Fruit fly (Drosophila melanogaster) whole organism, prepupa: Measurements from ENCODE around the gene kni.

ENCODE experiments used
- Blimp-1 ChIP-seq: fragments of 200-800 bp; sonication (Bioruptor generic); optimal IDR thresholded peaks from 3 replicates; lab custom pipeline; 2017; ENCODE audit warnings: missing biosample characterization, missing genetic modification characterization, mild to moderate bottlenecking, moderate library complexity, missing genetic modification reagents
- CG10631 ChIP-seq: fragments of 200-800 bp; sonication (Bioruptor generic); optimal IDR thresholded peaks from 2 replicates; lab custom pipeline; 2016; ENCODE audit warnings: missing biosample characterization, missing genetic modification characterization
- CG11294 ChIP-seq: fragments of 200-800 bp; sonication (Bioruptor generic); IDR thresholded peaks from 2 replicates; pipeline ENCODE4 v1.3.6; 2022; ENCODE audit warnings: missing biosample characterization, missing genetic modification characterization
- CG11762 ChIP-seq: fragments of 200-800 bp; sonication (Bioruptor generic); optimal IDR thresholded peaks from 3 replicates; lab custom pipeline; 2016; ENCODE audit warnings: missing biosample characterization, missing genetic modification characterization; ENCODE audit not compliant: insufficient read depth
- CG11902 ChIP-seq: fragments of 200-800 bp; sonication (Bioruptor generic); optimal IDR thresholded peaks from 3 replicates; lab custom pipeline; 2016; ENCODE audit warnings: missing biosample characterization, missing genetic modification characterization
- CG15336 ChIP-seq: fragments of 200-800 bp; sonication (Bioruptor generic); IDR thresholded peaks from 2 replicates; pipeline ENCODE4 v1.3.6; 2022; ENCODE audit warnings: missing biosample characterization, missing genetic modification characterization
- CG1621 ChIP-seq: fragments of 200-800 bp; sonication (Bioruptor generic); optimal IDR thresholded peaks from 3 replicates; lab custom pipeline; 2018; ENCODE audit warnings: missing biosample characterization, mild to moderate bottlenecking, missing genetic modification characterization
- CG16779 ChIP-seq: fragments of 200-800 bp; sonication (Bioruptor generic); optimal IDR thresholded peaks from 3 replicates; lab custom pipeline; 2017; ENCODE audit warnings: missing biosample characterization, mild to moderate bottlenecking, missing genetic modification characterization
- CG32006 ChIP-seq: fragments of 200-800 bp; sonication (Bioruptor generic); optimal IDR thresholded peaks from 3 replicates; lab custom pipeline; 2017; ENCODE audit warnings: missing biosample characterization, mild to moderate bottlenecking, missing genetic modification characterization
- CG3919 ChIP-seq: fragments of 200-800 bp; sonication (Bioruptor generic); optimal IDR thresholded peaks from 3 replicates; lab custom pipeline; 2016; ENCODE audit warnings: missing biosample characterization, missing genetic modification characterization
- CG4318 ChIP-seq: fragments of 200-800 bp; sonication (Bioruptor generic); optimal IDR thresholded peaks from 3 replicates; lab custom pipeline; 2017; ENCODE audit warnings: missing biosample characterization, mild to moderate bottlenecking, missing genetic modification characterization
- CG6163 ChIP-seq: fragments of 200-800 bp; sonication (Bioruptor generic); IDR thresholded peaks from 3 replicates; pipeline ENCODE4 v1.3.6; 2022; ENCODE audit warnings: missing biosample characterization, missing genetic modification characterization
- CG6808 ChIP-seq: fragments of 200-800 bp; sonication (Bioruptor generic); optimal IDR thresholded peaks from 3 replicates; lab custom pipeline; 2017; ENCODE audit warnings: missing biosample characterization, missing genetic modification characterization, mild to moderate bottlenecking, moderate library complexity, missing genetic modification reagents
- CG6854 ChIP-seq: fragments of 200-800 bp; sonication (Bioruptor generic); optimal IDR thresholded peaks from 2 replicates; lab custom pipeline; 2017; ENCODE audit warnings: missing biosample characterization, mild to moderate bottlenecking, missing genetic modification characterization
- CG8119 ChIP-seq: fragments of 200-800 bp; sonication (Bioruptor generic); IDR thresholded peaks from 3 replicates; pipeline ENCODE4 v1.3.6; 2022; ENCODE audit warnings: missing biosample characterization, missing genetic modification characterization
- CG8319 ChIP-seq: fragments of 200-800 bp; sonication (Bioruptor generic); optimal IDR thresholded peaks from 3 replicates; lab custom pipeline; 2016; ENCODE audit warnings: missing biosample characterization, missing genetic modification characterization
- CG8632 ChIP-seq: fragments of 200-800 bp; sonication (Bioruptor generic); optimal IDR thresholded peaks from 3 replicates; lab custom pipeline; 2016; ENCODE audit warnings: missing biosample characterization, missing genetic modification characterization
- CG9139 ChIP-seq: fragments of 200-800 bp; sonication (Bioruptor generic); optimal IDR thresholded peaks from 3 replicates; lab custom pipeline; 2017; ENCODE audit warnings: missing biosample characterization, mild to moderate bottlenecking, missing genetic modification characterization
- Eip75B ChIP-seq: fragments of 200-800 bp; sonication (Bioruptor generic); optimal IDR thresholded peaks from 3 replicates; lab custom pipeline; 2016; ENCODE audit warnings: missing biosample characterization, missing genetic modification characterization
- Eip78C ChIP-seq: fragments of 200-800 bp; sonication (Bioruptor generic); peaks from one replicate; lab custom pipeline; 2016; ENCODE audit warnings: missing biosample characterization, missing genetic modification characterization
- Ets21C ChIP-seq: fragments of 200-800 bp; sonication (Bioruptor generic); optimal IDR thresholded peaks from 3 replicates; lab custom pipeline; 2016; ENCODE audit warnings: missing biosample characterization, missing genetic modification characterization
- Gug ChIP-seq: fragments of 200-800 bp; sonication (Bioruptor generic); IDR thresholded peaks from 2 replicates; pipeline ENCODE4 v1.3.6; 2022; ENCODE audit warnings: missing biosample characterization, missing genetic modification characterization
- Hr38 ChIP-seq: sonication (Bioruptor generic); optimal IDR thresholded peaks from 2 replicates; lab custom pipeline; 2016; ENCODE audit warnings: missing biosample characterization, missing genetic modification characterization
- Hr39 ChIP-seq: fragments of 200-800 bp; sonication (Bioruptor generic); optimal IDR thresholded peaks from 2 replicates; lab custom pipeline; 2016; ENCODE audit warnings: missing biosample characterization, missing genetic modification characterization
- Hr4 ChIP-seq: fragments of 200-800 bp; sonication (Bioruptor generic); optimal IDR thresholded peaks from 3 replicates; lab custom pipeline; 2016; ENCODE audit warnings: missing biosample characterization, missing genetic modification characterization
- Lpt ChIP-seq: fragments of 200-800 bp; sonication (Bioruptor generic); optimal IDR thresholded peaks from 3 replicates; lab custom pipeline; 2016; ENCODE audit warnings: missing biosample characterization, missing genetic modification characterization
- OdsH ChIP-seq: fragments of 200-800 bp; sonication (Bioruptor generic); optimal IDR thresholded peaks from 3 replicates; lab custom pipeline; 2016; ENCODE audit warnings: missing biosample characterization, missing genetic modification characterization
- Smox ChIP-seq: fragments of 200-800 bp; sonication (Bioruptor generic); optimal IDR thresholded peaks from 3 replicates; lab custom pipeline; 2016; ENCODE audit warnings: missing biosample characterization, missing genetic modification characterization
- Sox15 ChIP-seq: fragments of 200-800 bp; sonication (Bioruptor generic); optimal IDR thresholded peaks from 3 replicates; lab custom pipeline; 2016; ENCODE audit warnings: missing biosample characterization, missing genetic modification characterization
- achi ChIP-seq: fragments of 200-800 bp; sonication (Bioruptor generic); optimal IDR thresholded peaks from 3 replicates; lab custom pipeline; 2016; ENCODE audit warnings: missing biosample characterization, missing genetic modification characterization
- cyc ChIP-seq: fragments of 200-800 bp; sonication (Bioruptor generic); optimal IDR thresholded peaks from 3 replicates; lab custom pipeline; 2016; ENCODE audit warnings: missing biosample characterization, missing genetic modification characterization
- dac ChIP-seq: fragments of 200-800 bp; sonication (Bioruptor generic); optimal IDR thresholded peaks from 2 replicates; lab custom pipeline; 2017; ENCODE audit warnings: missing biosample characterization, mild to moderate bottlenecking, missing genetic modification characterization
- eg ChIP-seq: fragments of 200-800 bp; sonication (Bioruptor generic); IDR thresholded peaks from 3 replicates; pipeline ENCODE4 v1.3.6; 2022; ENCODE audit warnings: missing biosample characterization, missing genetic modification characterization
- fd59A ChIP-seq: fragments of 200-800 bp; sonication (Bioruptor generic); optimal IDR thresholded peaks from 2 replicates; lab custom pipeline; 2017; ENCODE audit warnings: missing biosample characterization, mild to moderate bottlenecking, missing genetic modification characterization, missing genetic modification reagents
- fd85E ChIP-seq: fragments of 200-800 bp; sonication (Bioruptor generic); optimal IDR thresholded peaks from 3 replicates; lab custom pipeline; 2016; ENCODE audit warnings: missing biosample characterization, missing genetic modification characterization
- fkh ChIP-seq: fragments of 200-800 bp; sonication (Bioruptor generic); optimal IDR thresholded peaks from 3 replicates; lab custom pipeline; 2017; ENCODE audit warnings: missing biosample characterization, mild to moderate bottlenecking, missing genetic modification characterization, moderate library complexity
- lz ChIP-seq: fragments of 200-800 bp; sonication (Bioruptor generic); optimal IDR thresholded peaks from 3 replicates; lab custom pipeline; 2016; ENCODE audit warnings: missing biosample characterization, missing genetic modification characterization
- net ChIP-seq: fragments of 200-800 bp; sonication (Bioruptor generic); optimal IDR thresholded peaks from 3 replicates; lab custom pipeline; 2016; ENCODE audit warnings: missing biosample characterization, missing genetic modification characterization
- pdm3 ChIP-seq: fragments of 200-800 bp; sonication (Bioruptor generic); optimal IDR thresholded peaks from 3 replicates; lab custom pipeline; 2016; ENCODE audit warnings: missing biosample characterization, missing genetic modification characterization
- salr ChIP-seq, 2 experiments: fragments of 200-800 bp; sonication (Bioruptor generic); optimal IDR thresholded peaks; 3 replicates each; lab custom pipeline; 2016 to 2018; ENCODE audit warnings: missing biosample characterization in 2 of 2, missing genetic modification characterization in 2 of 2, mild to moderate bottlenecking in 1 of 2
- spab ChIP-seq: fragments of 200-800 bp; sonication (Bioruptor generic); optimal IDR thresholded peaks from 2 replicates; lab custom pipeline; 2017; ENCODE audit warnings: missing biosample characterization, mild to moderate bottlenecking, missing genetic modification characterization, missing genetic modification reagents
- ss ChIP-seq, 2 experiments: fragments of 200-800 bp; sonication (Bioruptor generic); optimal IDR thresholded peaks; 2 replicates in 1 of 2; 3 replicates in 1 of 2; lab custom pipeline; 2017 to 2018; ENCODE audit warnings: mild to moderate bottlenecking in 2 of 2, missing biosample characterization in 2 of 2, missing genetic modification characterization in 2 of 2, moderate library complexity in 1 of 2
- svp ChIP-seq: fragments of 200-800 bp; sonication (Bioruptor generic); peaks from one replicate; lab custom pipeline; 2016; ENCODE audit warnings: missing biosample characterization, missing genetic modification characterization
- topi ChIP-seq: fragments of 200-800 bp; sonication (Bioruptor generic); optimal IDR thresholded peaks from 3 replicates; lab custom pipeline; 2016; ENCODE audit warnings: missing biosample characterization, missing genetic modification characterization
- vri ChIP-seq: fragments of 200-800 bp; sonication (Bioruptor generic); optimal IDR thresholded peaks from 3 replicates; lab custom pipeline; 2016; ENCODE audit warnings: missing biosample characterization, mild to moderate bottlenecking, missing genetic modification characterization

The kni gene

dm6 chr3L:20737346-20737745 is 42.2 kb upstream of the kni start (continued):
- no peak for TF ChIP-seq CG4318 (GFP tag; lab: Kevin White, UChicago)
- no peak for TF ChIP-seq CG8319
- no peak for TF ChIP-seq pdm3
- no peak for TF ChIP-seq cyc
- peak; percentile 1 to 35 for TF ChIP-seq ss (GFP tag; optimal IDR thresholded peaks at IDR 0.05; lab: Kevin White, UChicago)
- no peak for TF ChIP-seq CG6163 (GFP tag; lab: Robert Waterston, UW)
- TF ChIP-seq vri (GFP tag; lab: Kevin White, UChicago) = peak; percentile 3
- peak; percentile 15 for TF ChIP-seq CG6808 (GFP tag; lab: Kevin White, UChicago)
- TF ChIP-seq CG11902 (GFP tag; lab: Kevin White, UChicago) = no peak
- TF ChIP-seq Eip78C (GFP tag; lab: Kevin White, UChicago) = peak; percentile 52
- no peak for TF ChIP-seq CG11762
- TF ChIP-seq fd85E = no peak
- peak; percentile 5 for TF ChIP-seq spab (GFP tag; lab: Kevin White, UChicago)
- TF ChIP-seq salr (GFP tag; optimal IDR thresholded peaks at IDR 0.05; lab: Kevin White, UChicago) = peak in 1 of 2 experiments; percentile 25
- no peak for TF ChIP-seq Ets21C (GFP tag; lab: Kevin White, UChicago)
- TF ChIP-seq lz (GFP tag; lab: Kevin White, UChicago) = no peak
- no peak for TF ChIP-seq Lpt (GFP tag; lab: Kevin White, UChicago)
- TF ChIP-seq Sox15 (GFP tag; lab: Kevin White, UChicago) = no peak
- TF ChIP-seq OdsH = no peak
- no peak for TF ChIP-seq Blimp-1 (GFP tag; lab: Kevin White, UChicago)
- no peak for TF ChIP-seq CG6854 (GFP tag; lab: Kevin White, UChicago)
- TF ChIP-seq achi (GFP tag; lab: Kevin White, UChicago) = no peak
- TF ChIP-seq CG1621 = no peak
- no peak for TF ChIP-seq CG32006 (GFP tag; lab: Kevin White, UChicago)
- TF ChIP-seq Gug (GFP tag; lab: Robert Waterston, UW) = no peak
- TF ChIP-seq CG3919 = peak; percentile 8

- TF ChIP-seq Hr4 (GFP tag; lab: Kevin White, UChicago) = no peak
- TF ChIP-seq dac (GFP tag; lab: Kevin White, UChicago) = no peak
- no peak for TF ChIP-seq fd59A (GFP tag; lab: Kevin White, UChicago)
- TF ChIP-seq spab (GFP tag; lab: Kevin White, UChicago) = no peak
- no peak for TF ChIP-seq lz (GFP tag; lab: Kevin White, UChicago)
- TF ChIP-seq net = no peak
- TF ChIP-seq CG4318 (GFP tag; lab: Kevin White, UChicago) = no peak
- no peak for TF ChIP-seq CG8632
- 0 out of 3 replicates have a peak, but pooled peaks have one; percentile 0 for TF ChIP-seq CG8119 (GFP tag; lab: Robert Waterston, UW)
- peak; percentile 2 for TF ChIP-seq svp (GFP tag; lab: Kevin White, UChicago)
- peak; percentile 21 for TF ChIP-seq CG8319
- TF ChIP-seq Gug (GFP tag; lab: Robert Waterston, UW) = no peak
- TF ChIP-seq CG6854 (GFP tag; lab: Kevin White, UChicago) = no peak
- no peak for TF ChIP-seq topi
Measured at dm6 chr3L:20736266-20736665, 41.1 kb upstream of the kni start.

DNA sequence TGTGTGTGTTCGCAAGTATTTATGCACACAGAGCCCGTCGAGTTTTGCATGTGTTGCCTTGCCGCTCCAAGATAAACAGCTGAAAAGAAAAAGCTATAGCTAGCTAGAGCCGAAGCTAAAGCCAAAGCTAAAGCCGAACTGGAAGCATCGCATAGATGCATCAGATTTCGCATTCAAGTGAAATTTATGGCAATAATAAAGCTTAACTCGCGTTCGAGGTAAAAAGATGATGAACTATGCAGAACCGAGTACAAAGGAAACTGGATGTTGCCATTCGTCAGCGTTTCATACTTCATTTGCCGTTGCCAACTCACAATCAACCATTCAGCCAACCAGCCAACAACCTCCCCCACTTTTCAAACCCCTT is 39.1 kb upstream of the kni start:
- TF ChIP-seq Eip78C (GFP tag; lab: Kevin White, UChicago) = peak; percentile 23
- TF ChIP-seq Eip75B = no peak

dm6 chr3L:20733530-20734257 is 38.5 kb upstream of the kni start:
- TF ChIP-seq eg (GFP tag; lab: Robert Waterston, UW) (0 out of 3 replicates have a peak, but pooled peaks have one; percentile 24), spab (GFP tag; lab: Kevin White, UChicago) (no peak), CG9139 (no peak), lz (GFP tag; lab: Kevin White, UChicago) (no peak), CG11294 (GFP tag; lab: Robert Waterston, UW) (no peak), CG3919 (no peak), CG1621 (no peak), CG6808 (GFP tag; lab: Kevin White, UChicago) (no peak), CG15336 (GFP tag; lab: Robert Waterston, UW) (no peak), CG16779 (tag; lab: Kevin White, UChicago) (no peak), CG11902 (GFP tag; lab: Kevin White, UChicago) (no peak), CG10631 (GFP tag; lab: Kevin White, UChicago) (peak; percentile 5), Hr38 (no peak), Hr39 (GFP tag; lab: Kevin White, UChicago) (peak; percentile 17), salr (GFP tag; optimal IDR thresholded peaks at IDR 0.05; lab: Kevin White, UChicago) (no peak), CG6163 (GFP tag; lab: Robert Waterston, UW) (0 out of 3 replicates have a peak, but pooled peaks have one; percentile 7), fkh (GFP tag; lab: Kevin White, UChicago) (no peak), CG32006 (GFP tag; lab: Kevin White, UChicago) (peak; percentile 51), Eip75B (no peak), Smox (GFP tag; lab: Kevin White, UChicago) (no peak)
